Worm (Caenorhabditis elegans): ENCODE measurements around the gene T07G12.3.

DNA sequence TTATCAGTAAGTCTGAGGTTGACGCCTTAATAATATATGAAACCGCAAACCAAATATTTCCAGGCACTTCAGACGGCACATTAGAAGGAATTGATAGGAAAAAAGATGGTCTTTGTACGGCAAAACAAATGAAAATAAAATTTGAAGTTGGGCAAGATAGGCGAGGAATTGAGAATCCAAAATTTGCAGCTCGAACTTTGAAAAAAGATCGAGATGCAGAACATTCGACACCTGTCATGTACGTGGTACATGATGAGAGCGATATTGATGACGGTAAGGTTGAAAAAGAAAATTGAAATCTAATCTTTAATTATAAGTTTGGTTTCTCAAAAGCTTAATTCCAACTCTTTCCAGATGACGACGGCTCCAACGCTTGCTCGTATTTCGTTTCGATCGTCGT, 43.9 kb downstream of the T07G12.3 start:
- TF ChIP-seq skn-1 (tag; optimal IDR thresholded peaks at IDR 0.05) (no peak), nhr-12 (tag; optimal IDR thresholded peaks at IDR 0.05) (no peak), mdl-1 (tag; optimal IDR thresholded peaks at IDR 0.05) (no peak), snpc-4 (tag; optimal IDR thresholded peaks at IDR 0.05) (no peak), nhr-77 (tag; optimal IDR thresholded peaks at IDR 0.05) (no peak), unc-55 (GFP tag; optimal IDR thresholded peaks at IDR 0.05) (no peak), F13H6.1 (tag; optimal IDR thresholded peaks at IDR 0.05) (no peak), lin-39 (tag; optimal IDR thresholded peaks at IDR 0.05) (no peak), lin-13 (GFP tag; optimal IDR thresholded peaks at IDR 0.05) (no peak)
